Fruit fly (Drosophila melanogaster): ENCODE results near the gene Diap1.
A peak's percentile ranks its signal among the peaks of the same experiment; 100 is the strongest.

Gene Diap1

DNA sequence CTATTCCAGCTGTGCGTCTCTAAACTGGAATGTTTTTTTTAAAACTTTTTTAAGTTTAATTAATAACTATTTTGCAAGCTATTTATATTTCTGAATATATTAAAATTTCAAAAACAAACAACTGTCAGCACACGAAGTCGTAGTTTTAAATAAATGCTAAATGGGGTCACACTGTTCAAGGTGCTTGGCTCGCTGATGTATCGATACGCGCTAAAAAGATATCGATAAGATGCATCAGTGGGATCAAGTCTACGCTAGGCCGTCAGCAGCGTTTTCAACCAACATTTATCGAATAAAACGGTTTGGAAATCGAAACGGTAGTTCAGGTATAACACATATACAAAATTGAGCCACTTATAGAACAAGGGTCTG is at the start of gene Diap1 (continued):
- TF ChIP-seq CG8290 (GFP tag; optimal IDR thresholded peaks at IDR 0.05) (peak; percentile 72), CG8290 (tag; optimal IDR thresholded peaks at IDR 0.05) (peak in 1 of 2 experiments; percentile 59), pfk (GFP tag; optimal IDR thresholded peaks at IDR 0.05) (peak; percentile 64), BEAF-32 (GFP tag; optimal IDR thresholded peaks at IDR 0.05) (peak; percentile 89), knrl (GFP tag; IDR thresholded peaks at IDR 0.05; ENCODE audit: partially characterized antibody) (peak; percentile 88), Dfd (GFP tag; optimal IDR thresholded peaks at IDR 0.05) (no peak), CG16813 (GFP tag; IDR thresholded peaks at IDR 0.05; ENCODE audit: partially characterized antibody) (peak; percentile 87), CG7987 (GFP tag; optimal IDR thresholded peaks at IDR 0.05) (peak; percentile 34), Lim3 (GFP tag; IDR thresholded peaks at IDR 0.05) (no peak), CG12659 (GFP tag; optimal IDR thresholded peaks at IDR 0.05) (peak; percentile 18), unc-4 (GFP tag; IDR thresholded peaks at IDR 0.05; ENCODE audit: partially characterized antibody) (peak; percentile 88), Sry-δ (GFP tag; optimal IDR thresholded peaks at IDR 0.05) (peak; percentile 90), CG11695 (GFP tag; IDR thresholded peaks at IDR 0.05) (no peak), gce (GFP tag; IDR thresholded peaks at IDR 0.05) (no peak), CG32767 (GFP tag; IDR thresholded peaks at IDR 0.05) (no peak), phol (tag; optimal IDR thresholded peaks at IDR 0.05) (peak; percentile 40), CG17612 (GFP tag; IDR thresholded peaks at IDR 0.05) (no peak), nerfin-1 (tag; optimal IDR thresholded peaks at IDR 0.05) (no peak), schlank (tag; optimal IDR thresholded peaks at IDR 0.05) (no peak), Dp (GFP tag; optimal IDR thresholded peaks at IDR 0.05) (peak; percentile 85), CG2129 (GFP tag; IDR thresholded peaks at IDR 0.05; ENCODE audit: partially characterized antibody) (peak; percentile 89), chinmo (GFP tag; IDR thresholded peaks at IDR 0.05; ENCODE audit: partially characterized antibody) (peak; percentile 40; the same call in 1 of the 4 replicates), Doc2 (GFP tag; IDR thresholded peaks at IDR 0.05) (no peak), Hmr (GFP tag; optimal IDR thresholded peaks at IDR 0.05) (peak; percentile 31), Doc3 (GFP tag; IDR thresholded peaks at IDR 0.05; ENCODE audit: partially characterized antibody) (peak; percentile 85), CG31441 (GFP tag; IDR thresholded peaks at IDR 0.05) (no peak), CG17912 (GFP tag; optimal IDR thresholded peaks at IDR 0.05) (no peak), Dll (GFP tag; IDR thresholded peaks at IDR 0.05; ENCODE audit: partially characterized antibody) (peak; percentile 91), mirr (GFP tag; optimal IDR thresholded peaks at IDR 0.05) (no peak), hbn (GFP tag; IDR thresholded peaks at IDR 0.05; ENCODE audit: partially characterized antibody) (peak; percentile 82), da (GFP tag; optimal IDR thresholded peaks at IDR 0.05) (no peak), HmgD (GFP tag; optimal IDR thresholded peaks at IDR 0.05) (no peak), CG10654 (GFP tag; optimal IDR thresholded peaks at IDR 0.05) (peak; percentile 6), CG1603 (tag; optimal IDR thresholded peaks at IDR 0.05) (peak; percentile 71), sens (GFP tag) (peak; percentile 87), Ets97D (GFP tag; optimal IDR thresholded peaks at IDR 0.05) (peak; percentile 90), luna (GFP tag; optimal IDR thresholded peaks at IDR 0.05) (no peak), CG31365 (tag; optimal IDR thresholded peaks at IDR 0.05) (no peak), Ets65A (GFP tag) (peak; percentile 90), Hr3 (GFP tag; optimal IDR thresholded peaks at IDR 0.05) (no peak), vfl (GFP tag; optimal IDR thresholded peaks at IDR 0.05) (no peak), CG13287 (GFP tag; IDR thresholded peaks at IDR 0.05; ENCODE audit: partially characterized antibody) (peak; percentile 94), Scr (GFP tag; IDR thresholded peaks at IDR 0.05; ENCODE audit: partially characterized antibody) (peak; percentile 86), bbx (GFP tag; IDR thresholded peaks at IDR 0.05; ENCODE audit: partially characterized antibody) (peak; percentile 92), sob (GFP tag; IDR thresholded peaks at IDR 0.05) (no peak), Stat92E (GFP tag; optimal IDR thresholded peaks at IDR 0.05) (peak in 1 of 3 experiments; percentile 72), CG4854 (GFP tag; optimal IDR thresholded peaks at IDR 0.05) (no peak), Xbp1 (GFP tag; optimal IDR thresholded peaks at IDR 0.05) (no peak), CG15269 (tag; optimal IDR thresholded peaks at IDR 0.05) (no peak), CG10147 (GFP tag; optimal IDR thresholded peaks at IDR 0.05) (no peak)
